Worm (Caenorhabditis elegans) whole organism, L1 larva: ENCODE data around the gene act-5.

ENCODE experiments used
- C34B4.2 ChIP-seq: sonication (generic microtip); optimal IDR thresholded peaks from 2 replicates; lab custom pipeline; 2017; ENCODE audit warnings: mild to moderate bottlenecking, missing genetic modification characterization, missing compliant biosample characterization
- aly-2 ChIP-seq: fragments of 150-350 bp; optimal IDR thresholded peaks from 2 replicates; lab custom pipeline; 2014; ENCODE audit warnings: missing biosample characterization, missing genetic modification characterization
- ceh-8 ChIP-seq: fragments of 200-800 bp; sonication (Bioruptor generic); optimal IDR thresholded peaks from 2 replicates; lab custom pipeline; 2018; ENCODE audit warnings: mild to moderate bottlenecking, missing genetic modification characterization, moderate library complexity, missing compliant biosample characterization
- ceh-82 ChIP-seq, 3 experiments: fragments of 150-350 bp in 1 of 3; sonication (generic microtip) in 2 of 3; optimal IDR thresholded peaks; 2 replicates each; lab custom pipeline; 2014 to 2017; ENCODE audit warnings: missing biosample characterization in 3 of 3, missing genetic modification characterization in 3 of 3
- ces-1 ChIP-seq: fragments of 150-350 bp; optimal IDR thresholded peaks from 2 replicates; lab custom pipeline; 2014; ENCODE audit warnings: missing biosample characterization, missing genetic modification reagents, missing genetic modification characterization
- dpl-1 ChIP-seq, 3 experiments: fragments of 150-350 bp in 2 of 3; sonication (generic microtip) in 1 of 3; optimal IDR thresholded peaks; 2 replicates each; lab custom pipeline; 2014 to 2017; ENCODE audit warnings: missing biosample characterization in 3 of 3, missing genetic modification characterization in 3 of 3, missing genetic modification reagents in 3 of 3
- dsc-1 ChIP-seq: sonication (generic microtip); optimal IDR thresholded peaks from 2 replicates; lab custom pipeline; 2016; ENCODE audit warnings: mild to moderate bottlenecking, missing genetic modification characterization, missing compliant biosample characterization
- efl-1 ChIP-seq, 4 experiments: fragments of 150-350 bp; optimal IDR thresholded peaks in 3 of 4; peaks in 1 of 4; 1 replicate in 1 of 4; 2 replicates in 3 of 4; lab custom pipeline; 2014; ENCODE audit warnings: missing biosample characterization in 2 of 4, missing genetic modification characterization in 2 of 4, missing genetic modification reagents in 2 of 4
- egl-13 ChIP-seq: sonication (generic microtip); optimal IDR thresholded peaks from 2 replicates; lab custom pipeline; 2016; ENCODE audit warnings: missing genotype, missing genetic modification reagents, missing genetic modification characterization, missing compliant biosample characterization
- elt-3 ChIP-seq, 6 experiments: fragments of 150-350 bp in 1 of 6; sonication (generic microtip); optimal IDR thresholded peaks; 2 replicates each; lab custom pipeline; 2017 to 2018; ENCODE audit warnings: missing biosample characterization in 6 of 6, missing genetic modification characterization in 6 of 6, inconsistent platforms in 1 of 6
- ets-5 ChIP-seq: fragments of 200-800 bp; sonication (Bioruptor generic); IDR thresholded peaks from 2 replicates; pipeline ENCODE4 v1.3.6; 2022; ENCODE audit warnings: missing genetic modification characterization, missing compliant biosample characterization
- fkh-10 ChIP-seq: sonication (generic microtip); optimal IDR thresholded peaks from 2 replicates; lab custom pipeline; 2017; ENCODE audit warnings: missing biosample characterization, missing genetic modification reagents, missing genetic modification characterization
- hlh-17 ChIP-seq: fragments of 200-800 bp; sonication (Bioruptor generic); optimal IDR thresholded peaks from 2 replicates; lab custom pipeline; 2018; ENCODE audit warnings: missing genetic modification characterization, mild to moderate bottlenecking, missing compliant biosample characterization, moderate library complexity, borderline replicate concordance
- lin-13 ChIP-seq: fragments of 150-350 bp; optimal IDR thresholded peaks from 2 replicates; lab custom pipeline; 2014; ENCODE audit warnings: missing biosample characterization, missing genetic modification reagents, missing genetic modification characterization
- lin-14 ChIP-seq: fragments of 200-800 bp; sonication (Bioruptor generic); optimal IDR thresholded peaks from 2 replicates; lab custom pipeline; 2018; ENCODE audit warnings: mild to moderate bottlenecking, missing genetic modification characterization, moderate library complexity, missing compliant biosample characterization
- lin-39 ChIP-seq: fragments of 150-350 bp; optimal IDR thresholded peaks from 2 replicates; lab custom pipeline; 2014; ENCODE audit warnings: missing biosample characterization, missing genetic modification reagents, missing genetic modification characterization
- lsy-2 ChIP-seq, 2 experiments: fragments of 150-350 bp; optimal IDR thresholded peaks; 2 replicates each; lab custom pipeline; 2014; ENCODE audit warnings: missing biosample characterization in 2 of 2, missing genetic modification characterization in 2 of 2
- mab-9 ChIP-seq: fragments of 200-800 bp; sonication (Bioruptor generic); IDR thresholded peaks from 2 replicates; pipeline ENCODE4 v1.3.6; 2022; ENCODE audit warnings: missing genetic modification reagents, missing genetic modification characterization, missing compliant biosample characterization
- mef-2 ChIP-seq: fragments of 150-350 bp; optimal IDR thresholded peaks from 2 replicates; lab custom pipeline; 2014; ENCODE audit warnings: missing biosample characterization, missing genetic modification characterization
- nhr-11 ChIP-seq: fragments of 150-350 bp; optimal IDR thresholded peaks from 2 replicates; lab custom pipeline; 2014; ENCODE audit warnings: missing biosample characterization, missing genetic modification characterization
- nhr-12 ChIP-seq: sonication (generic microtip); optimal IDR thresholded peaks from 2 replicates; lab custom pipeline; 2017; ENCODE audit warnings: missing biosample characterization, missing genetic modification characterization
- nhr-20 ChIP-seq: sonication (generic microtip); optimal IDR thresholded peaks from 2 replicates; lab custom pipeline; 2016; ENCODE audit warnings: mild to moderate bottlenecking, missing genetic modification characterization, missing compliant biosample characterization
- nhr-28 ChIP-seq: fragments of 150-350 bp; optimal IDR thresholded peaks from 2 replicates; lab custom pipeline; 2014; ENCODE audit warnings: missing biosample characterization, missing genetic modification characterization
- nhr-71 ChIP-seq: sonication (generic microtip); optimal IDR thresholded peaks from 2 replicates; lab custom pipeline; 2016; ENCODE audit warnings: mild to moderate bottlenecking, missing genetic modification characterization, moderate library complexity, missing compliant biosample characterization
- rnt-1 ChIP-seq: sonication (generic microtip); optimal IDR thresholded peaks from 2 replicates; lab custom pipeline; 2016; ENCODE audit warnings: mild to moderate bottlenecking, missing genetic modification characterization, moderate library complexity, missing compliant biosample characterization
- snpc-4 ChIP-seq: fragments of 150-350 bp; optimal IDR thresholded peaks from 2 replicates; lab custom pipeline; 2014; ENCODE audit warnings: missing biosample characterization, missing genetic modification characterization
- sptf-1 ChIP-seq: fragments of 150-350 bp; optimal IDR thresholded peaks from 2 replicates; lab custom pipeline; 2014; ENCODE audit warnings: missing biosample characterization, missing genetic modification characterization
- sup-37 ChIP-seq: fragments of 200-800 bp; sonication (Bioruptor generic); optimal IDR thresholded peaks from 2 replicates; lab custom pipeline; 2018; ENCODE audit warnings: mild to moderate bottlenecking, missing genetic modification characterization, missing compliant biosample characterization
- swsn-7 ChIP-seq: sonication (generic microtip); optimal IDR thresholded peaks from 2 replicates; lab custom pipeline; 2016; ENCODE audit warnings: missing genetic modification characterization, missing compliant biosample characterization
- tbx-2 ChIP-seq: sonication (generic microtip); optimal IDR thresholded peaks from 2 replicates; lab custom pipeline; 2016; ENCODE audit warnings: missing genetic modification characterization, missing compliant biosample characterization
- unc-98 ChIP-seq: fragments of 200-800 bp; sonication (Bioruptor generic); IDR thresholded peaks from 2 replicates; pipeline ENCODE4 v1.3.6; 2022; ENCODE audit warnings: missing genetic modification characterization, missing compliant biosample characterization
- zag-1 ChIP-seq: fragments of 150-350 bp; optimal IDR thresholded peaks from 2 replicates; lab custom pipeline; 2014; ENCODE audit warnings: missing biosample characterization, missing genetic modification characterization

act-5 gene

DNA sequence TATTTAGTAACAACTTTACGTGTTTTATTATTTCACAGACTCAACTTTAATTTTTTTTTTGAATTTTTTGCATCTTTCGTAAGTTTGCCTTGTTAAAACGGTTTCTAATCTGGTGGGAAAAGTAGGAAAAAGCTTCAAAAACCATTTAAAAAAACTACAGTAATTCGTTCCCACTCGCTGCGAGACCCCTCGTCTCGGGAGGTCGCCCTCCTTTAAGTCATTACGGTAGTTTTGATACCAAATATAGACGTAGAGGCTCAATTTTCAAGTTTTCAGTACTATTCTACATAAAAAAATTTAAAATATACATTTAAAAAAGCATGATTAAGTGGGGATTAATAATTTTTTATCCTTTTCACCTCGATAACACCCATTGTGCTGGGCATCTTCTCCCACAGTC is 35.0 kb upstream of the act-5 start:
- TF ChIP-seq nhr-20 (tag; lab: Kevin White, UChicago) (no peak), efl-1 (optimal IDR thresholded peaks at IDR 0.05; lab: Kevin White, UChicago) (no peak), efl-1 (GFP tag; optimal IDR thresholded peaks at IDR 0.05 in 1 of 2; lab: Kevin White, UChicago) (no peak), ceh-8 (GFP tag; lab: Kevin White, UChicago) (no peak), elt-3 (tag; optimal IDR thresholded peaks at IDR 0.05; lab: Kevin White, UChicago) (no peak), hlh-17 (GFP tag; lab: Kevin White, UChicago) (no peak), fkh-10 (GFP tag; lab: Kevin White, UChicago) (no peak), sptf-1 (no peak)

DNA sequence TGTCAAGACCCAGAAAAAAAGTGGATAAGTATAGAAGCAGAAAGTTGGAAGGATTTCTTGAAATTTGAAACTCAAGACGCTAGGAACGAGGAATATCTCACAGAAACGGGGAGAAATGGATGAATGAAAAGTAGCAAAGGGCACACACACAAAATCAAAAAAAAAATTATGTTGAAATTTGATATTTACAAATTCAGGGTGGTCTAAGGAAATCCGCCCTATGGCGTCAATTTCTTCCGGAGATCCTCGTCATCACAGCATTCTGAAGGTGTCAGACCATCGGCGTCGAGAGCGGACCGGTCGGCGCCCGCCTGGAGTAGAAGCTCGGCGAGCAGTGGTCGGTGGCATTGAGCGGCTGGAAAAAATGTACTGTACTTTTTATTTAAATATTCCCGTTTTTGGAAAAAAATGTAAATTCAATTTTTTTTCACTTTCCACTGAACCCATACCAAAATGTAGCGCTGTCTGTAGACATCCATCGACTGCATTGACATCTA is 34.2 kb upstream of the act-5 start:
- no peak for TF ChIP-seq nhr-11 (tag; lab: Kevin White, UChicago)
- TF ChIP-seq aly-2 (tag; lab: Kevin White, UChicago), result no peak
- no peak for TF ChIP-seq lin-39 (tag; lab: Kevin White, UChicago)
- TF ChIP-seq egl-13, result no peak
- TF ChIP-seq zag-1, result no peak
- no peak for TF ChIP-seq nhr-28
- TF ChIP-seq ces-1 (GFP tag; lab: Kevin White, UChicago), result no peak

DNA sequence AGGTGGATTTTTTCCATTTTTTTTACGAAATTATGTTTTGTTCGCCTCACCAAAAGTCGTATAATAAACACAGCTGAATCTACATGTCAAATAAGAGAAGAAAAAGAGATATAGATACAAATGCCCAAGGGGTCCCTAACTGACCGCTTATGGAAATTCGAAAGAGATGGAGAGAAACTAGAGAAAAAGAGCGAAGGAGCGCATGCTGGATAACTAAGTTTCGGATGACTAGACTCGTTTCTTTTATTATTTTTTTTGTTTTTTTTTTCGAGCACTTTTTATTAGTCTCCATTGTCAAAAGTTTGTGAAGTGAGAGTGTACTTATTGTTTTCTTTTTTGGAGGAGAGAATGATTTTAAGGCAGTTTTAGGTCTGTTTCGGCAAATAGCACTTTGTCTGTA is 31.8 kb upstream of the act-5 start:
- peak; percentile 1 for TF ChIP-seq nhr-71 (tag; lab: Kevin White, UChicago)
- peak; percentile 52 for TF ChIP-seq ces-1 (GFP tag; lab: Kevin White, UChicago)
- TF ChIP-seq mef-2 (tag; lab: Kevin White, UChicago), result no peak
- peak in 1 of 2 experiments; percentile 18 for TF ChIP-seq lsy-2 (tag; optimal IDR thresholded peaks at IDR 0.05; lab: Kevin White, UChicago)
- TF ChIP-seq fkh-10 (GFP tag; lab: Kevin White, UChicago), result peak; percentile 58
- peak; percentile 59 for TF ChIP-seq lin-14 (GFP tag; lab: Kevin White, UChicago)
- peak in 2 of 3 experiments; percentile 4 to 12 for TF ChIP-seq ceh-82 (tag; optimal IDR thresholded peaks at IDR 0.05; lab: Kevin White, UChicago)
- no peak for TF ChIP-seq ets-5

DNA sequence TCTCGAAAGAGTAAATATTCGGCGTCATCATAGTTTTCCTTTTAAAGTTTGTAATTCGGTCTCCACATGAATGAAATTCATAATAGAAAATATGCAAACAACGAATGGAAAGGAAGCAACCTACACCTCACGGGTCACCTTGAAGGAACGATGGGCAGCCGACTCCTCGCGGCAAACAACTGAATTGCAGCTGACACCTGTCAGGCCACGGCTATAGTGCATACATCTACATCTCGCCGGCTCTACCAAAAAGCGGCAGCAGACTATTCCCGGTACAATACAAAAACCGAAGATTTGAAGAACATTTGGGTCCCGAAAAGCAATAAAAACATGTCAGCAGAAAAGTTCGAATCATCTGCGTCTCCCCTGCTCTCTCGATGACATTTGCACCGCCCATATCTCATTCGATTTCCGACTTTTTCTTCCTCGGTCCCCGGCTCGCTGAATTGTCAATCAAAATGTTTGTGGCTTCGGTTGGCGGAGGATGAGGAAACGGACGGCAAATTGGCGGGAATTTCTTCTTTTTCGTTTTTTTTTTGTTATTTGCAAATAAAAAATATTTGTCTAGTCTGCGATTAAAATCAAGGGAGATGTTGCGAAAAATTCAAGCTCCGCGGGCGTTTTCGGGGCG is 30.0 kb upstream of the act-5 start:
- TF ChIP-seq lin-14 (GFP tag; lab: Kevin White, UChicago) (peak; percentile 82), nhr-28 (no peak), snpc-4 (tag; lab: Kevin White, UChicago) (peak; percentile 72), unc-98 (GFP tag; lab: Robert Waterston, UW) (no peak), tbx-2 (peak; percentile 12), fkh-10 (GFP tag; lab: Kevin White, UChicago) (peak; percentile 74), nhr-71 (tag; lab: Kevin White, UChicago) (peak; percentile 12), ceh-82 (tag; optimal IDR thresholded peaks at IDR 0.05; lab: Kevin White, UChicago) (peak in 2 of 3 experiments; percentile 27 to 54), dpl-1 (GFP tag; optimal IDR thresholded peaks at IDR 0.05; lab: Kevin White, UChicago) (peak in 1 of 3 experiments; percentile 14), lsy-2 (tag; optimal IDR thresholded peaks at IDR 0.05; lab: Kevin White, UChicago) (peak in 1 of 2 experiments; percentile 20), mab-9 (GFP tag; lab: Robert Waterston, UW) (no peak), sup-37 (no peak), rnt-1 (peak; percentile 23), dsc-1 (tag; lab: Kevin White, UChicago) (peak; percentile 33), swsn-7 (tag; lab: Kevin White, UChicago) (peak; percentile 13), C34B4.2 (tag; lab: Kevin White, UChicago) (no peak), nhr-11 (tag; lab: Kevin White, UChicago) (no peak), efl-1 (optimal IDR thresholded peaks at IDR 0.05; lab: Kevin White, UChicago) (peak in 1 of 2 experiments; percentile 4), efl-1 (GFP tag; optimal IDR thresholded peaks at IDR 0.05 in 1 of 2; lab: Kevin White, UChicago) (peak in 1 of 2 experiments; percentile 71), zag-1 (no peak), lin-13 (GFP tag; lab: Kevin White, UChicago) (peak; percentile 5), nhr-12 (tag; lab: Kevin White, UChicago) (no peak)
